Worm (Caenorhabditis elegans) whole organism, young adult: Measurements from ENCODE around the gene srab-24.

ENCODE experiments used
- B0035.1 ChIP-seq: sonication (generic microtip); optimal IDR thresholded peaks from 2 replicates; lab custom pipeline; 2016; ENCODE audit warnings: missing genetic modification characterization, mild to moderate bottlenecking, missing compliant biosample characterization, missing genotype, missing genetic modification reagents
- T07F8.4 ChIP-seq: sonication (generic microtip); optimal IDR thresholded peaks from 2 replicates; lab custom pipeline; 2016; ENCODE audit warnings: mild to moderate bottlenecking, missing genetic modification characterization, moderate library complexity, missing compliant biosample characterization
- Y56A3A.18 ChIP-seq: fragments of 200-800 bp; sonication (Bioruptor generic); IDR thresholded peaks from 2 replicates; pipeline ENCODE4 v1.3.6; 2022; ENCODE audit warnings: missing genetic modification reagents, missing genetic modification characterization, missing compliant biosample characterization
- efl-1 ChIP-seq: fragments of 150-350 bp; optimal IDR thresholded peaks from 2 replicates; lab custom pipeline; 2014; ENCODE audit warnings: missing biosample characterization, missing genetic modification reagents, missing genetic modification characterization
- ekl-4 ChIP-seq: fragments of 200-800 bp; sonication (Bioruptor generic); IDR thresholded peaks from 2 replicates; pipeline ENCODE4 v1.3.6; 2022; ENCODE audit warnings: missing genetic modification reagents, missing genetic modification characterization, missing compliant biosample characterization
- ets-4 ChIP-seq: fragments of 200-800 bp; sonication (Bioruptor generic); optimal IDR thresholded peaks from 2 replicates; lab custom pipeline; 2018; ENCODE audit warnings: mild to moderate bottlenecking, missing genetic modification characterization, missing compliant biosample characterization
- hrde-1 ChIP-seq: sonication (generic microtip); optimal IDR thresholded peaks from 2 replicates; lab custom pipeline; 2016; ENCODE audit warnings: missing genetic modification characterization, mild to moderate bottlenecking, missing compliant biosample characterization, moderate library complexity, missing genotype, missing genetic modification reagents, borderline replicate concordance
- lsy-27 ChIP-seq: sonication (generic microtip); optimal IDR thresholded peaks from 2 replicates; lab custom pipeline; 2017; ENCODE audit warnings: missing genetic modification characterization, mild to moderate bottlenecking, missing compliant biosample characterization, antibody characterized with exemption, missing genotype, borderline replicate concordance; ENCODE audit not compliant: insufficient read depth
- madf-3 ChIP-seq: fragments of 200-800 bp; sonication (Bioruptor generic); IDR thresholded peaks from 2 replicates; pipeline ENCODE4 v1.3.6; 2022; ENCODE audit warnings: missing genetic modification reagents, missing genetic modification characterization, missing compliant biosample characterization
- madf-8 ChIP-seq: fragments of 200-800 bp; sonication (Bioruptor generic); conservative IDR thresholded peaks from 2 replicates; pipeline ENCODE4 v1.3.6; 2022; ENCODE audit warnings: missing genetic modification reagents, missing genetic modification characterization, missing compliant biosample characterization
- nfyb-1 ChIP-seq: fragments of 200-800 bp; sonication (Bioruptor generic); IDR thresholded peaks from 2 replicates; pipeline ENCODE4 v1.3.6; 2022; ENCODE audit warnings: missing genetic modification reagents, missing genetic modification characterization, missing compliant biosample characterization
- rcor-1 ChIP-seq: fragments of 200-800 bp; sonication (Bioruptor generic); IDR thresholded peaks from 2 replicates; pipeline ENCODE4 v1.3.6; 2022; ENCODE audit warnings: missing genetic modification reagents, missing genetic modification characterization, missing compliant biosample characterization
- rec-8 ChIP-seq, 2 experiments: sonication (generic microtip); optimal IDR thresholded peaks; 2 replicates each; lab custom pipeline; 2016; ENCODE audit warnings: mild to moderate bottlenecking in 2 of 2, missing genetic modification characterization in 2 of 2, missing genetic modification reagents in 2 of 2, missing genotype in 2 of 2, missing biosample characterization in 1 of 2, missing compliant biosample characterization in 1 of 2, moderate library complexity in 1 of 2
- zfh-2 ChIP-seq: fragments of 200-800 bp; sonication (Bioruptor generic); conservative IDR thresholded peaks from 2 replicates; pipeline ENCODE4 v1.3.6; 2022; ENCODE audit warnings: missing genetic modification reagents, missing genetic modification characterization, missing compliant biosample characterization

DNA sequence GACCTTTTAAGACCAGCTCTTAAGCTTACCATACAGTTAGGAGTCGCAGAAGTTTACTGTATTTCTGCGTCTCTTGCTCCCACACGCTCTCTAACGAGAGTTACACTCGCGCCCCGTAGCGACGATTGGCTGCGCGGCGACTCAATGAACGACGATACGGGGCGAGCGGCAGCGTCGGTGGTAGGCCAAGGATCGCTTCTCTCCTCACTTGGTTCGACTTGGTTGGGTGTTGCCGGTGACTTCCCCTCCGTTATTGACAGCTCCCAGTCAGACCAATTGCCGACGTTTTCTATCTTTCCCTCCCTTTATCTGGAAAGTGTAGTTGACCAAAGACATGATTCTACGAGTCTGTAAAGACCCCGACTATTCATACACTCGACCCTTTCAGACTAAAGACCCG lies 5.6 kb upstream of the srab-24 start:
- TF ChIP-seq madf-8 (GFP tag; lab: Robert Waterston, UW) (no peak), hrde-1 (tag; lab: Kevin White, UChicago) (no peak), efl-1 (no peak), ets-4 (no peak), Y56A3A.18 (no peak), T07F8.4 (no peak), madf-3 (GFP tag; lab: Robert Waterston, UW) (no peak), rcor-1 (no peak), rec-8 (tag; optimal IDR thresholded peaks at IDR 0.05; lab: Kevin White, UChicago) (no peak), nfyb-1 (GFP tag; lab: Robert Waterston, UW) (no peak), zfh-2 (no peak), lsy-27 (tag; lab: Kevin White, UChicago) (no peak), ekl-4 (no peak), B0035.1 (no peak)
